Fruit fly (Drosophila melanogaster) whole organism, embryonic: ENCODE results near the gene Tango9.
A peak's percentile ranks its signal among the peaks of the same experiment; 100 is the strongest.

Experiments used
- Aef1 ChIP-seq: fragments of 200-800 bp; sonication (Bioruptor generic); IDR thresholded peaks from 3 replicates; pipeline ENCODE4 v1.3.6; 2022; ENCODE audit warnings: missing biosample characterization, missing genetic modification characterization
- CG10366 ChIP-seq: fragments of 200-800 bp; sonication (Bioruptor generic); IDR thresholded peaks from 2 replicates; pipeline ENCODE4 v1.3.6; 2022; ENCODE audit warnings: missing biosample characterization, missing genetic modification characterization
- CG11398 ChIP-seq: fragments of 200-800 bp; sonication (Bioruptor generic); optimal IDR thresholded peaks from 2 replicates; lab custom pipeline; 2016; ENCODE audit warnings: missing biosample characterization, missing genetic modification characterization
- CG11695 ChIP-seq: fragments of 200-800 bp; sonication (Bioruptor generic); IDR thresholded peaks from 3 replicates; pipeline ENCODE4 v1.3.6; 2022; ENCODE audit warnings: missing biosample characterization, missing genetic modification characterization
- CG11723 ChIP-seq: fragments of 200-800 bp; sonication (Bioruptor generic); optimal IDR thresholded peaks from 2 replicates; lab custom pipeline; 2017; ENCODE audit warnings: missing biosample characterization, mild to moderate bottlenecking, missing genetic modification characterization
- CG12071 ChIP-seq: fragments of 200-800 bp; sonication (Bioruptor generic); optimal IDR thresholded peaks from 3 replicates; lab custom pipeline; 2018; ENCODE audit warnings: missing biosample characterization, mild to moderate bottlenecking, missing genetic modification characterization
- CG14050 ChIP-seq: fragments of 200-800 bp; sonication (Bioruptor generic); IDR thresholded peaks from 3 replicates; pipeline ENCODE4 v1.3.6; 2022; ENCODE audit warnings: missing biosample characterization, missing genetic modification characterization
- CG16779 ChIP-seq: fragments of 200-800 bp; sonication (Bioruptor generic); IDR thresholded peaks from 2 replicates; pipeline ENCODE4 v1.3.6; 2022; ENCODE audit warnings: missing biosample characterization, missing genetic modification characterization
- CG17612 ChIP-seq: fragments of 200-800 bp; sonication (Bioruptor generic); IDR thresholded peaks from 2 replicates; pipeline ENCODE4 v1.3.6; 2022; ENCODE audit warnings: missing biosample characterization, missing genetic modification characterization
- CG2120 ChIP-seq: fragments of 200-800 bp; sonication (Bioruptor generic); optimal IDR thresholded peaks from 3 replicates; lab custom pipeline; 2016; ENCODE audit warnings: missing biosample characterization, missing genetic modification characterization
- CG32767 ChIP-seq: fragments of 200-800 bp; sonication (Bioruptor generic); IDR thresholded peaks from 2 replicates; pipeline ENCODE4 v1.3.6; 2022; ENCODE audit warnings: missing biosample characterization, missing genetic modification characterization
- CG32772 ChIP-seq: fragments of 200-800 bp; sonication (Bioruptor generic); IDR thresholded peaks from 2 replicates; pipeline ENCODE4 v1.3.6; 2022; ENCODE audit warnings: missing biosample characterization, missing genetic modification characterization
- CG3281 ChIP-seq: fragments of 200-800 bp; sonication (Bioruptor generic); optimal IDR thresholded peaks from 3 replicates; lab custom pipeline; 2017; ENCODE audit warnings: missing biosample characterization, mild to moderate bottlenecking, missing genetic modification characterization
- CG34376 ChIP-seq: fragments of 200-800 bp; sonication (Bioruptor generic); optimal IDR thresholded peaks from 2 replicates; lab custom pipeline; 2018; ENCODE audit warnings: missing biosample characterization, mild to moderate bottlenecking, missing genetic modification characterization
- CG4328 ChIP-seq: fragments of 200-800 bp; sonication (Bioruptor generic); optimal IDR thresholded peaks from 3 replicates; lab custom pipeline; 2017; ENCODE audit warnings: missing biosample characterization, missing genetic modification reagents, missing genetic modification characterization
- CG5180 ChIP-seq: fragments of 200-800 bp; sonication (Bioruptor generic); optimal IDR thresholded peaks from 3 replicates; lab custom pipeline; 2017; ENCODE audit warnings: missing biosample characterization, missing genetic modification characterization, mild to moderate bottlenecking, moderate library complexity, missing genetic modification reagents
- CG5953 ChIP-seq: fragments of 200-800 bp; sonication (Bioruptor generic); IDR thresholded peaks from 2 replicates; pipeline ENCODE4 v1.3.6; 2022; ENCODE audit warnings: missing biosample characterization, missing genetic modification characterization
- CG8281 ChIP-seq: fragments of 200-800 bp; sonication (Bioruptor generic); optimal IDR thresholded peaks from 2 replicates; lab custom pipeline; 2018; ENCODE audit warnings: missing biosample characterization, mild to moderate bottlenecking, missing genetic modification characterization, moderate library complexity
- CG9876 ChIP-seq: fragments of 200-800 bp; sonication (Bioruptor generic); optimal IDR thresholded peaks from 2 replicates; lab custom pipeline; 2016; ENCODE audit warnings: missing biosample characterization, missing genetic modification characterization
- D ChIP-seq, 2 experiments: fragments of 200-800 bp in 1 of 2; fragments of >200 bp in 1 of 2; sonication (Bioruptor generic) in 1 of 2; optimal IDR thresholded peaks; 2 replicates in 1 of 2; 3 replicates in 1 of 2; lab custom pipeline; 2017; ENCODE audit warnings: mild to moderate bottlenecking in 1 of 2, missing biosample characterization in 1 of 2, missing genetic modification characterization in 1 of 2, missing genetic modification reagents in 1 of 2
- Dad ChIP-seq: fragments of 200-800 bp; sonication (Bioruptor generic); optimal IDR thresholded peaks from 3 replicates; lab custom pipeline; 2016; ENCODE audit warnings: missing biosample characterization, missing genetic modification characterization
- Deaf1 ChIP-seq: fragments of 200-800 bp; optimal IDR thresholded peaks from 3 replicates; lab custom pipeline; 2019; ENCODE audit warnings: missing biosample characterization, mild to moderate bottlenecking, missing genetic modification characterization, moderate library complexity
- Dfd ChIP-seq, 2 experiments: fragments of >200 bp; optimal IDR thresholded peaks; 2 replicates each; lab custom pipeline; 2017; ENCODE audit warnings: missing biosample characterization in 2 of 2, missing genetic modification characterization in 2 of 2
- Dip3 ChIP-seq: fragments of 200-800 bp; sonication (Bioruptor generic); optimal IDR thresholded peaks from 3 replicates; lab custom pipeline; 2016; ENCODE audit warnings: missing biosample characterization, missing genetic modification characterization
- E2f2 ChIP-seq: fragments of 200-800 bp; sonication (Bioruptor generic); IDR thresholded peaks from 2 replicates; pipeline ENCODE4 v1.3.6; 2022; ENCODE audit warnings: missing biosample characterization, missing genetic modification characterization
- Gsc ChIP-seq: fragments of 200-800 bp; sonication (Bioruptor generic); IDR thresholded peaks from 2 replicates; pipeline ENCODE4 v1.3.6; 2022; ENCODE audit warnings: missing biosample characterization, missing genetic modification characterization
- H2.0 ChIP-seq: fragments of 200-800 bp; sonication (Bioruptor generic); IDR thresholded peaks from 2 replicates; pipeline ENCODE4 v1.3.6; 2022; ENCODE audit warnings: missing biosample characterization, missing genetic modification characterization
- HmgD ChIP-seq: fragments of 200-800 bp; sonication (Bioruptor generic); optimal IDR thresholded peaks from 3 replicates; lab custom pipeline; 2016; ENCODE audit warnings: missing biosample characterization, missing genetic modification characterization
- Hr3 ChIP-seq: fragments of 200-800 bp; sonication (Bioruptor generic); optimal IDR thresholded peaks from 3 replicates; lab custom pipeline; 2016; ENCODE audit warnings: missing biosample characterization, missing genetic modification characterization
- Hr39 ChIP-seq: fragments of >200 bp; optimal IDR thresholded peaks from 2 replicates; lab custom pipeline; 2017
- Med ChIP-seq: fragments of 200-800 bp; sonication (Bioruptor generic); peaks from one replicate; lab custom pipeline; 2016; ENCODE audit warnings: missing biosample characterization, missing genetic modification characterization, mild to moderate bottlenecking, inconsistent platforms, moderate library complexity
- NfI ChIP-seq: fragments of 200-800 bp; sonication (Bioruptor generic); optimal IDR thresholded peaks from 3 replicates; lab custom pipeline; 2018; ENCODE audit warnings: missing biosample characterization, mild to moderate bottlenecking, missing genetic modification characterization, moderate library complexity
- Sry-β ChIP-seq: fragments of 200-800 bp; sonication (Bioruptor generic); optimal IDR thresholded peaks from 2 replicates; lab custom pipeline; 2018; ENCODE audit warnings: missing biosample characterization, mild to moderate bottlenecking, missing genetic modification characterization, moderate library complexity
- ab ChIP-seq: fragments of 200-800 bp; sonication (Bioruptor generic); optimal IDR thresholded peaks from 2 replicates; lab custom pipeline; 2016; ENCODE audit warnings: missing biosample characterization, missing genetic modification characterization
- az2 ChIP-seq: fragments of 200-800 bp; sonication (Bioruptor generic); optimal IDR thresholded peaks from 3 replicates; lab custom pipeline; 2016; ENCODE audit warnings: missing biosample characterization, missing genetic modification characterization
- bowl ChIP-seq: fragments of 200-800 bp; sonication (Bioruptor generic); IDR thresholded peaks from 2 replicates; pipeline ENCODE4 v1.3.6; 2022; ENCODE audit warnings: missing biosample characterization, missing genetic modification characterization
- cas ChIP-seq: fragments of 200-800 bp; sonication (Bioruptor generic); IDR thresholded peaks from 2 replicates; pipeline ENCODE4 v1.3.6; 2022; ENCODE audit warnings: missing biosample characterization, missing genetic modification characterization
- cg ChIP-seq: fragments of 200-800 bp; sonication (Bioruptor generic); optimal IDR thresholded peaks from 3 replicates; lab custom pipeline; 2019; ENCODE audit warnings: missing biosample characterization, mild to moderate bottlenecking, missing genetic modification characterization, moderate library complexity
- croc ChIP-seq: fragments of 200-800 bp; sonication (Bioruptor generic); conservative IDR thresholded peaks from 3 replicates; pipeline ENCODE4 v1.3.6; 2022; ENCODE audit warnings: missing biosample characterization, missing genetic modification characterization
- exex ChIP-seq: fragments of 200-800 bp; sonication (Bioruptor generic); optimal IDR thresholded peaks from 4 replicates; lab custom pipeline; 2018; ENCODE audit warnings: missing biosample characterization, mild to moderate bottlenecking, missing genetic modification characterization, moderate library complexity
- fru ChIP-seq: fragments of >200 bp; optimal IDR thresholded peaks from 2 replicates; lab custom pipeline; 2017
- gcm2 ChIP-seq: fragments of 200-800 bp; sonication (Bioruptor generic); optimal IDR thresholded peaks from 2 replicates; lab custom pipeline; 2016; ENCODE audit warnings: missing biosample characterization, missing genetic modification characterization
- jumu ChIP-seq: fragments of 200-800 bp; sonication (Bioruptor generic); optimal IDR thresholded peaks from 3 replicates; lab custom pipeline; 2016; ENCODE audit warnings: missing biosample characterization, missing genetic modification characterization
- ken ChIP-seq: fragments of 200-800 bp; sonication (Bioruptor generic); IDR thresholded peaks from 3 replicates; pipeline ENCODE4 v1.3.6; 2022; ENCODE audit warnings: missing biosample characterization, missing genetic modification characterization
- mirr ChIP-seq: fragments of 200-800 bp; sonication (Bioruptor generic); optimal IDR thresholded peaks from 3 replicates; lab custom pipeline; 2018; ENCODE audit warnings: missing biosample characterization, mild to moderate bottlenecking, missing genetic modification characterization
- nau ChIP-seq: fragments of 200-800 bp; sonication (Bioruptor generic); optimal IDR thresholded peaks from 3 replicates; lab custom pipeline; 2017; ENCODE audit warnings: missing biosample characterization, mild to moderate bottlenecking, missing genetic modification characterization, missing genetic modification reagents
- nom ChIP-seq: fragments of 200-800 bp; sonication (Bioruptor generic); optimal IDR thresholded peaks from 2 replicates; lab custom pipeline; 2017; ENCODE audit warnings: missing biosample characterization, missing genetic modification characterization, mild to moderate bottlenecking, moderate library complexity, missing genetic modification reagents
- odd ChIP-seq: fragments of 200-800 bp; sonication (Bioruptor generic); optimal IDR thresholded peaks from 2 replicates; lab custom pipeline; 2017; ENCODE audit warnings: missing biosample characterization, mild to moderate bottlenecking, missing genetic modification characterization
- ranshi ChIP-seq: fragments of 200-800 bp; sonication (Bioruptor generic); IDR thresholded peaks from 2 replicates; pipeline ENCODE4 v1.3.6; 2022; ENCODE audit warnings: missing biosample characterization, missing genetic modification characterization
- ro ChIP-seq: fragments of 200-800 bp; sonication (Bioruptor generic); IDR thresholded peaks from 2 replicates; pipeline ENCODE4 v1.3.6; 2022; ENCODE audit warnings: missing biosample characterization, missing genetic modification characterization
- row ChIP-seq: fragments of 200-800 bp; sonication (Bioruptor generic); IDR thresholded peaks from 3 replicates; pipeline ENCODE4 v1.3.6; 2022; ENCODE audit warnings: missing biosample characterization, missing genetic modification characterization
- salm ChIP-seq: fragments of 200-800 bp; sonication (Bioruptor generic); optimal IDR thresholded peaks from 2 replicates; lab custom pipeline; 2018; ENCODE audit warnings: missing biosample characterization, mild to moderate bottlenecking, missing genetic modification characterization
- seq ChIP-seq: fragments of 200-800 bp; sonication (Bioruptor generic); IDR thresholded peaks from 2 replicates; pipeline ENCODE4 v1.3.6; 2022; ENCODE audit warnings: missing biosample characterization, missing genetic modification characterization
- slou ChIP-seq: fragments of 200-800 bp; sonication (Bioruptor generic); optimal IDR thresholded peaks from 3 replicates; lab custom pipeline; 2016; ENCODE audit warnings: missing biosample characterization, missing genetic modification characterization

Gene Tango9

dm6 chr3R:11969217-11969616, 5.5 kb downstream of the Tango9 start (continued):
- no peak for TF ChIP-seq Dip3 (GFP tag; lab: Kevin White, UChicago)
- TF ChIP-seq Dad (GFP tag; lab: Kevin White, UChicago) = no peak
- no peak for TF ChIP-seq CG4328 (GFP tag; lab: Kevin White, UChicago)
- TF ChIP-seq ranshi (GFP tag; lab: Robert Waterston, UW) = no peak
- no peak for TF ChIP-seq CG8281
- TF ChIP-seq Dfd (GFP tag; optimal IDR thresholded peaks at IDR 0.05; lab: Kevin White, UChicago) = no peak
- TF ChIP-seq CG9876 = no peak
- TF ChIP-seq cas = no peak
- TF ChIP-seq D (optimal IDR thresholded peaks at IDR 0.05; lab: Kevin White, UChicago) = no peak
- no peak for TF ChIP-seq D (GFP tag; optimal IDR thresholded peaks at IDR 0.05; lab: Kevin White, UChicago)
- no peak for TF ChIP-seq CG5953 (GFP tag; lab: Robert Waterston, UW)
- no peak for TF ChIP-seq odd (GFP tag; lab: Kevin White, UChicago)
- peak; percentile 80 for TF ChIP-seq Med (GFP tag; lab: Kevin White, UChicago)
- TF ChIP-seq Sry-β = no peak
- TF ChIP-seq Hr3 = no peak
- no peak for TF ChIP-seq H2.0
- peak; percentile 49 for TF ChIP-seq CG2120
- no peak for TF ChIP-seq Aef1 (GFP tag; lab: Robert Waterston, UW)
- TF ChIP-seq az2 (GFP tag; lab: Kevin White, UChicago) = no peak
- peak; percentile 45; the same call in 2 of the 3 replicates for TF ChIP-seq row (GFP tag; lab: Robert Waterston, UW)
- TF ChIP-seq mirr (GFP tag; lab: Kevin White, UChicago) = no peak
- TF ChIP-seq salm (tag; lab: Kevin White, UChicago) = no peak
- TF ChIP-seq cg (GFP tag; lab: Kevin White, UChicago) = no peak
- TF ChIP-seq fru (lab: Kevin White, UChicago) = no peak
- peak; percentile 8 for TF ChIP-seq CG3281 (GFP tag; lab: Kevin White, UChicago)
- TF ChIP-seq CG11398 = no peak
- no peak for TF ChIP-seq Hr39 (lab: Kevin White, UChicago)
- no peak for TF ChIP-seq ab
- TF ChIP-seq ken = no peak
- no peak for TF ChIP-seq E2f2 (GFP tag; lab: Robert Waterston, UW)
- TF ChIP-seq jumu (GFP tag; lab: Kevin White, UChicago) = no peak
- no peak for TF ChIP-seq CG10366 (GFP tag; lab: Robert Waterston, UW)
- no peak for TF ChIP-seq gcm2
- TF ChIP-seq CG32772 (GFP tag; lab: Robert Waterston, UW) = no peak
- TF ChIP-seq CG11723 = no peak
- no peak for TF ChIP-seq seq (GFP tag; lab: Robert Waterston, UW)
- no peak for TF ChIP-seq bowl (GFP tag; lab: Robert Waterston, UW)
- no peak for TF ChIP-seq croc (GFP tag; lab: Robert Waterston, UW)
- TF ChIP-seq CG12071 (GFP tag; lab: Kevin White, UChicago) = no peak
- no peak for TF ChIP-seq exex
- TF ChIP-seq CG32767 (GFP tag; lab: Robert Waterston, UW) = no peak
- TF ChIP-seq slou = no peak
- TF ChIP-seq Gsc = no peak
- no peak for TF ChIP-seq CG5180
- no peak for TF ChIP-seq nau
- TF ChIP-seq CG17612 = no peak
- no peak for TF ChIP-seq CG16779
- TF ChIP-seq HmgD (GFP tag; lab: Kevin White, UChicago) = no peak
- no peak for TF ChIP-seq ro (GFP tag; lab: Robert Waterston, UW)
- no peak for TF ChIP-seq Deaf1 (tag; lab: Kevin White, UChicago)
- TF ChIP-seq nom (GFP tag; lab: Kevin White, UChicago) = no peak
- no peak for TF ChIP-seq CG11695 (GFP tag; lab: Robert Waterston, UW)
- peak; percentile 3 for TF ChIP-seq NfI (GFP tag; lab: Kevin White, UChicago)
- peak; percentile 8; the same call in 1 of the 3 replicates for TF ChIP-seq CG14050 (GFP tag; lab: Robert Waterston, UW)
- no peak for TF ChIP-seq CG34376 (GFP tag; lab: Kevin White, UChicago)
